Fruit fly (Drosophila melanogaster): Measurements from ENCODE around the gene Mhcl.

DNA sequence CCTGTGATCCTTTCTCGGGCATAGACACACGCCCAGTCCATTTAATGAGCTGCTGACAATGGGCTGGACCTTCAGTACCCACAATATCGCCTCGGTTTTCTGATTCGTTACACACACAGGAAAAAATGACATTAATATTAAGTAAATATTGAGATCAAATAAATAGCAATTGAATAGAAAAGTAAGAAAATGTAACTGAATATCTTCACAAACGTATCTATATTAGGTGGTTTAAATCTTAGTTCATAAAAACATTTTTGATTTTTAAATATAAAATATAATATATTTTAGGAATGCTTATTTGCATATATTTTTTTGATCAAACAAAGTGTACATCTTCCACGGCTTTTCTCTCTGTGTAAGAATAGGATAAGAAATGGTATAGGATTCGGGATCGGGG lies 64.8 kb downstream of the Mhcl start:
- TF ChIP-seq CG10267 (tag; optimal IDR thresholded peaks at IDR 0.05) (peak; percentile 33), yki (optimal IDR thresholded peaks at IDR 0.05) (no peak), cas (GFP tag; IDR thresholded peaks at IDR 0.05) (no peak), CG10147 (GFP tag; optimal IDR thresholded peaks at IDR 0.05) (no peak), CG3847 (GFP tag; IDR thresholded peaks at IDR 0.05) (no peak)
